Worm (Caenorhabditis elegans) whole organism, young adult: ENCODE results near the gene srh-80.
A peak's percentile ranks its signal among the peaks of the same experiment; 100 is the strongest.

Source experiments
- B0035.1 ChIP-seq: sonication (generic microtip); optimal IDR thresholded peaks from 2 replicates; lab custom pipeline; 2016; ENCODE audit warnings: missing genetic modification characterization, mild to moderate bottlenecking, missing compliant biosample characterization, missing genotype, missing genetic modification reagents
- C06A6.2 ChIP-seq: fragments of 200-800 bp; sonication (Bioruptor generic); conservative IDR thresholded peaks from 2 replicates; pipeline ENCODE4 v1.3.6; 2022; ENCODE audit warnings: missing genetic modification characterization, missing compliant biosample characterization
- F10E7.11 ChIP-seq: sonication (generic microtip); optimal IDR thresholded peaks from 2 replicates; lab custom pipeline; 2017; ENCODE audit warnings: mild to moderate bottlenecking, missing genetic modification characterization, moderate library complexity, missing compliant biosample characterization
- F37B4.10 ChIP-seq: fragments of 200-800 bp; sonication (Bioruptor generic); IDR thresholded peaks from 2 replicates; pipeline ENCODE4 v1.3.6; 2022; ENCODE audit warnings: missing genetic modification characterization, missing compliant biosample characterization
- F49E8.2 ChIP-seq: sonication (generic microtip); optimal IDR thresholded peaks from 3 replicates; lab custom pipeline; 2017; ENCODE audit warnings: missing genetic modification characterization, mild to moderate bottlenecking, missing compliant biosample characterization, antibody characterized with exemption, moderate library complexity; ENCODE audit not compliant: insufficient read depth
- F52B5.7 ChIP-seq: sonication (generic microtip); optimal IDR thresholded peaks from 2 replicates; lab custom pipeline; 2016; ENCODE audit warnings: mild to moderate bottlenecking, missing genetic modification characterization, missing compliant biosample characterization
- F57A8.1 ChIP-seq: fragments of 200-800 bp; sonication (Bioruptor generic); optimal IDR thresholded peaks from 2 replicates; lab custom pipeline; 2018; ENCODE audit warnings: mild to moderate bottlenecking, missing genetic modification characterization, moderate library complexity, missing compliant biosample characterization
- K11D2.4 ChIP-seq: fragments of 200-800 bp; sonication (Bioruptor generic); IDR thresholded peaks from 2 replicates; pipeline ENCODE4 v1.3.6; 2022; ENCODE audit warnings: missing genetic modification reagents, missing genetic modification characterization, missing compliant biosample characterization
- Y67H2A.10 ChIP-seq: fragments of 200-800 bp; sonication (Bioruptor generic); conservative IDR thresholded peaks from 2 replicates; pipeline ENCODE4 v1.3.6; 2022; ENCODE audit warnings: missing genetic modification reagents, missing genetic modification characterization, missing compliant biosample characterization
- Y79H2A.3 ChIP-seq: fragments of 200-800 bp; sonication (Bioruptor generic); conservative IDR thresholded peaks from 2 replicates; pipeline ENCODE4 v1.3.6; 2022; ENCODE audit warnings: missing genetic modification reagents, missing genetic modification characterization, missing compliant biosample characterization
- ama-1 ChIP-seq, 3 experiments: fragments of 150-350 bp in 1 of 3; sonication (generic microtip) in 2 of 3; optimal IDR thresholded peaks; 2 replicates each; lab custom pipeline; 2014 to 2018; ENCODE audit warnings: missing biosample characterization in 2 of 3, missing genetic modification characterization in 2 of 3, missing genetic modification reagents in 2 of 3
- aptf-2 ChIP-seq: fragments of 200-800 bp; sonication (Bioruptor generic); conservative IDR thresholded peaks from 2 replicates; pipeline ENCODE4 v1.3.6; 2022; ENCODE audit warnings: missing genetic modification reagents, missing genetic modification characterization, missing compliant biosample characterization
- attf-3 ChIP-seq: fragments of 200-800 bp; sonication (Bioruptor generic); conservative IDR thresholded peaks from 2 replicates; pipeline ENCODE4 v1.3.6; 2022; ENCODE audit warnings: missing genetic modification reagents, missing genetic modification characterization, missing compliant biosample characterization
- bed-1 ChIP-seq: fragments of 200-800 bp; sonication (Bioruptor generic); IDR thresholded peaks from 2 replicates; pipeline ENCODE4 v1.3.6; 2022; ENCODE audit warnings: missing genetic modification reagents, missing genetic modification characterization, missing compliant biosample characterization
- cebp-2 ChIP-seq: fragments of 200-800 bp; sonication (Bioruptor generic); IDR thresholded peaks from 2 replicates; pipeline ENCODE4 v1.3.6; 2022; ENCODE audit warnings: missing genetic modification characterization, missing compliant biosample characterization
- ceh-40 ChIP-seq: fragments of 200-800 bp; sonication (Bioruptor generic); IDR thresholded peaks from 2 replicates; pipeline ENCODE4 v1.3.6; 2022; ENCODE audit warnings: missing genetic modification characterization, missing compliant biosample characterization
- ceh-91 ChIP-seq: fragments of 200-800 bp; sonication (Bioruptor generic); IDR thresholded peaks from 2 replicates; pipeline ENCODE4 v1.3.6; 2022; ENCODE audit warnings: missing genetic modification reagents, missing genetic modification characterization, missing compliant biosample characterization
- dpff-1 ChIP-seq: sonication (generic microtip); optimal IDR thresholded peaks from 2 replicates; lab custom pipeline; 2017; ENCODE audit warnings: mild to moderate bottlenecking, missing genetic modification characterization, missing compliant biosample characterization
- dpl-1 ChIP-seq: fragments of 150-350 bp; optimal IDR thresholded peaks from 2 replicates; lab custom pipeline; 2014; ENCODE audit warnings: missing biosample characterization, missing genetic modification reagents, missing genetic modification characterization
- egl-18 ChIP-seq: fragments of 200-800 bp; sonication (Bioruptor generic); IDR thresholded peaks from 2 replicates; pipeline ENCODE4 v1.3.6; 2022; ENCODE audit warnings: missing genetic modification reagents, missing genetic modification characterization, missing compliant biosample characterization
- egrh-3 ChIP-seq: fragments of 200-800 bp; sonication (Bioruptor generic); IDR thresholded peaks from 2 replicates; pipeline ENCODE4 v1.3.6; 2022; ENCODE audit warnings: missing genetic modification reagents, missing genetic modification characterization, missing compliant biosample characterization
- fkh-3 ChIP-seq: sonication (generic microtip); optimal IDR thresholded peaks from 2 replicates; lab custom pipeline; 2016; ENCODE audit warnings: mild to moderate bottlenecking, missing genetic modification characterization, missing compliant biosample characterization
- gei-17 ChIP-seq: fragments of 200-800 bp; sonication (Bioruptor generic); optimal IDR thresholded peaks from 2 replicates; lab custom pipeline; 2018; ENCODE audit warnings: mild to moderate bottlenecking, missing genetic modification characterization, missing compliant biosample characterization
- him-1 ChIP-seq: sonication (generic microtip); optimal IDR thresholded peaks from 2 replicates; lab custom pipeline; 2016; ENCODE audit warnings: missing genotype, missing genetic modification reagents, missing genetic modification characterization, missing compliant biosample characterization
- hmg-20 ChIP-seq: fragments of 200-800 bp; sonication (Bioruptor generic); IDR thresholded peaks from 2 replicates; pipeline ENCODE4 v1.3.6; 2022; ENCODE audit warnings: missing genetic modification reagents, missing genetic modification characterization, missing compliant biosample characterization
- hsf-1 ChIP-seq: fragments of 200-800 bp; sonication (Bioruptor generic); IDR thresholded peaks from 2 replicates; pipeline ENCODE4 v1.3.6; 2022; ENCODE audit warnings: missing genetic modification reagents, missing genetic modification characterization, missing compliant biosample characterization
- lsl-1 ChIP-seq: fragments of 200-800 bp; sonication (Bioruptor generic); optimal IDR thresholded peaks from 2 replicates; lab custom pipeline; 2018; ENCODE audit warnings: mild to moderate bottlenecking, missing genetic modification characterization, moderate library complexity, missing compliant biosample characterization
- madf-6 ChIP-seq: fragments of 200-800 bp; sonication (Bioruptor generic); IDR thresholded peaks from 2 replicates; pipeline ENCODE4 v1.3.6; 2022; ENCODE audit warnings: missing genetic modification reagents, missing genetic modification characterization, missing compliant biosample characterization
- mxl-1 ChIP-seq: sonication (generic microtip); optimal IDR thresholded peaks from 2 replicates; lab custom pipeline; 2016; ENCODE audit warnings: missing genetic modification characterization, missing compliant biosample characterization
- nhr-120 ChIP-seq: fragments of 200-800 bp; sonication (Bioruptor generic); IDR thresholded peaks from 2 replicates; pipeline ENCODE4 v1.3.6; 2022; ENCODE audit warnings: missing genetic modification characterization, missing compliant biosample characterization
- nhr-80 ChIP-seq: sonication (generic microtip); optimal IDR thresholded peaks from 2 replicates; lab custom pipeline; 2016; ENCODE audit warnings: missing genetic modification characterization, missing compliant biosample characterization
- nhr-90 ChIP-seq: sonication (generic microtip); optimal IDR thresholded peaks from 2 replicates; lab custom pipeline; 2016; ENCODE audit warnings: missing genotype, mild to moderate bottlenecking, missing genetic modification characterization, missing compliant biosample characterization
- pbrm-1 ChIP-seq: fragments of 200-800 bp; sonication (Bioruptor generic); IDR thresholded peaks from 2 replicates; pipeline ENCODE4 v1.3.6; 2022; ENCODE audit warnings: missing genetic modification reagents, missing genetic modification characterization, missing compliant biosample characterization
- rcor-1 ChIP-seq: fragments of 200-800 bp; sonication (Bioruptor generic); IDR thresholded peaks from 2 replicates; pipeline ENCODE4 v1.3.6; 2022; ENCODE audit warnings: missing genetic modification reagents, missing genetic modification characterization, missing compliant biosample characterization
- sdz-38 ChIP-seq: sonication (generic microtip); optimal IDR thresholded peaks from 2 replicates; lab custom pipeline; 2016; ENCODE audit warnings: missing genotype, missing genetic modification characterization, missing compliant biosample characterization
- sea-2 ChIP-seq: fragments of 200-800 bp; sonication (Bioruptor generic); IDR thresholded peaks from 2 replicates; pipeline ENCODE4 v1.3.6; 2022; ENCODE audit warnings: missing genetic modification characterization, missing compliant biosample characterization
- snpc-1.3 ChIP-seq: sonication (generic microtip); optimal IDR thresholded peaks from 2 replicates; lab custom pipeline; 2017; ENCODE audit warnings: missing genetic modification characterization, mild to moderate bottlenecking, missing compliant biosample characterization, antibody characterized with exemption, moderate library complexity, missing genotype, missing genetic modification reagents; ENCODE audit not compliant: insufficient read depth
- snpc-4 ChIP-seq, 5 experiments: fragments of 150-350 bp in 1 of 5; sonication (generic microtip) in 4 of 5; optimal IDR thresholded peaks; 2 replicates each; lab custom pipeline; 2014 to 2018; ENCODE audit warnings: missing genetic modification characterization in 5 of 5, missing biosample characterization in 3 of 5, antibody characterized with exemption in 2 of 5, mild to moderate bottlenecking in 2 of 5, missing compliant biosample characterization in 2 of 5, missing genotype in 2 of 5, moderate library complexity in 2 of 5, missing genetic modification reagents in 1 of 5
- tlf-1 ChIP-seq: fragments of 200-800 bp; sonication (Bioruptor generic); optimal IDR thresholded peaks from 2 replicates; lab custom pipeline; 2018; ENCODE audit warnings: mild to moderate bottlenecking, missing genetic modification characterization, missing compliant biosample characterization
- zfh-2 ChIP-seq: fragments of 200-800 bp; sonication (Bioruptor generic); conservative IDR thresholded peaks from 2 replicates; pipeline ENCODE4 v1.3.6; 2022; ENCODE audit warnings: missing genetic modification reagents, missing genetic modification characterization, missing compliant biosample characterization
- ztf-25 ChIP-seq: fragments of 200-800 bp; sonication (Bioruptor generic); IDR thresholded peaks from 2 replicates; pipeline ENCODE4 v1.3.6; 2022; ENCODE audit warnings: missing genetic modification reagents, missing genetic modification characterization, missing compliant biosample characterization

srh-80 gene

DNA sequence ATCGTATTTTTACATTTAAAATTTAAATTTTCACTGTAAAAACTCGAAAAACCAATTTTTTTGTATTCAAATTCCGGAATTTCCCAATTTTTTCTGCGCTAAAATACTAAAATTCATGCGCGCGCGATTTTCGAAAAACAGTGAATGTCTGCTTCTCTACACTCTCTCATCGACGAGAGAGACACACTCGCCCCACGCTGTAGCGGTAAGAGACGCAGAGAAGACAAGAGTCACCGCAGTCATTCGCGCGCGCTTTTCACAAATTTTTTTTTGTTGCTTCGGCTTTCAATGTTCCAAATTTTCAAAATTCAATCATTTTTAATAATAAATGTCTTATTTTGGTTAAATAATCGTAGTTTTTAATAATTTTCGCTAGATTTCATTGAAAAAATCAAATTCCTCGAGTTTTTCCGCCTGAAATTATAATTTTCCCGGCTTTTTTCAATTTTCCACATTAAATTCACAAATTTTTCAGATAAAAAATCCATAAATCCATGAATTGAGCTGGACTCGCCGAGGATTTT is 34.0 kb upstream of the srh-80 start, which contains the start of gene arid-1 (continued):
- TF ChIP-seq aptf-2 (GFP tag; lab: Robert Waterston, UW) (no peak), dpff-1 (tag; lab: Kevin White, UChicago) (no peak), cebp-2 (GFP tag; lab: Robert Waterston, UW) (no peak), gei-17 (GFP tag; lab: Kevin White, UChicago) (no peak), nhr-120 (no peak), ceh-91 (GFP tag; lab: Robert Waterston, UW) (peak; percentile 58; the same call in 1 of the 2 replicates), bed-1 (GFP tag; lab: Robert Waterston, UW) (no peak), lsl-1 (GFP tag; lab: Kevin White, UChicago) (peak; percentile 53), sdz-38 (tag; lab: Kevin White, UChicago) (no peak), dpl-1 (peak; percentile 54), hmg-20 (no peak), nhr-80 (tag; lab: Kevin White, UChicago) (no peak), nhr-90 (tag; lab: Kevin White, UChicago) (no peak), Y67H2A.10 (no peak), ztf-25 (GFP tag; lab: Robert Waterston, UW) (no peak), Y79H2A.3 (GFP tag; lab: Robert Waterston, UW) (0 out of 2 replicates have a peak, but pooled peaks have one; percentile 38)

DNA sequence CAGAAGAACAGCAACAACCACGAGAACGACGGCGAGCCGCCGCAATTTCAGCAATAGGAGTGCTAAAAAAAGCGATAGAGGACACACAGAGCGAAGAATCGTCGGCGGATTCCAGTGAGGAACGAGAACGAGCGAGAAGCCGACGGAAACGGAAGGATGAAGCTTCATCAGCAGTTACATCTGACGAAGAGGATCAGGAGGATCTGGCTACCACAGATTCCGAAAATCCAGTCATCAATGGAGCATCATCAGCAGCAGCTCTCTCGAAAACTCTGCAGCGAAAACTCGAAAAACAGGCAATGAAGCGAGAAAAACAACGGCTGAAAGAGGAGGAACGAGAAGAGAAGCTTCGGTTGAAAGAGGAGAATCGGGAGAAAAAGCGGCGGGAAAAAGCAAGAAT is 30.3 kb upstream of the srh-80 start:
- TF ChIP-seq B0035.1 (tag; lab: Kevin White, UChicago) (no peak), F49E8.2 (tag; lab: Kevin White, UChicago) (no peak), F57A8.1 (GFP tag; lab: Kevin White, UChicago) (no peak), egl-18 (GFP tag; lab: Robert Waterston, UW) (no peak), hmg-20 (no peak), attf-3 (GFP tag; lab: Robert Waterston, UW) (no peak), hsf-1 (GFP tag; lab: Robert Waterston, UW) (no peak), K11D2.4 (GFP tag; lab: Robert Waterston, UW) (no peak), fkh-3 (no peak), F10E7.11 (tag; lab: Kevin White, UChicago) (no peak), C06A6.2 (GFP tag; lab: Robert Waterston, UW) (no peak), him-1 (tag; lab: Kevin White, UChicago) (no peak), lsl-1 (GFP tag; lab: Kevin White, UChicago) (no peak), ama-1 (optimal IDR thresholded peaks at IDR 0.05; lab: Kevin White, UChicago) (no peak), ama-1 (GFP tag; optimal IDR thresholded peaks at IDR 0.05; lab: Kevin White, UChicago) (no peak), pbrm-1 (no peak)

DNA sequence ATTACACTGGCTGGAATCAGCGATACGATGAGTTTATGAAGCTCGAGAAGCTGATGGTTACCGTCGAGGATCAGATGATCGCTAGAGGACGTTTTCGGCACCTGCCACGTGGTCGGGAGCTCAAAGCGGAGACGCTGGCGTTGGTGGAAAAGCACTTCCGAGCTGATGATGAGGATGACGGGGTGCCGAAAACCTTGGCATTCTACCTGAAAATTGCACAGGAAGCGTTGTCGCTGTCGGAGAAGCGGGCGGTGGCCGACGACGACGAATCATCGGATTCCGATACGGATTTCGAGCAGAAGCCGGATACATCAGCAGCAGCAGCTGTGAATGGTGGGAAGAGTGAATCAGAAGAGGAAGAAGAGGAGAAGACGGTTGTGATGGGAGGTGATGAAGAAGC is 25.0 kb upstream of the srh-80 start:
- TF ChIP-seq tlf-1 (no peak), sea-2 (GFP tag; lab: Robert Waterston, UW) (no peak), snpc-1.3 (tag; lab: Kevin White, UChicago) (no peak), F37B4.10 (0 out of 2 replicates have a peak, but pooled peaks have one; percentile 20), ceh-40 (GFP tag; lab: Robert Waterston, UW) (no peak), F52B5.7 (no peak), zfh-2 (GFP tag; lab: Robert Waterston, UW) (peak; percentile 85), egrh-3 (peak; percentile 47; the same call in 1 of the 2 replicates), fkh-3 (no peak), egl-18 (GFP tag; lab: Robert Waterston, UW) (no peak), mxl-1 (tag; lab: Kevin White, UChicago) (no peak), rcor-1 (GFP tag; lab: Robert Waterston, UW) (no peak), madf-6 (GFP tag; lab: Robert Waterston, UW) (no peak), snpc-4 (GFP tag; optimal IDR thresholded peaks at IDR 0.05; lab: Kevin White, UChicago) (no peak), snpc-4 (tag; optimal IDR thresholded peaks at IDR 0.05; lab: Kevin White, UChicago) (no peak), hmg-20 (no peak), aptf-2 (GFP tag; lab: Robert Waterston, UW) (no peak)
- TF ChIP-seq, all 124 proteins: peak for 3
